Fruit fly (Drosophila melanogaster): ENCODE measurements around the gene Nep1.

Gene Nep1

dm6 chrX:6077043-6077547, 13.9 kb upstream of the Nep1 start (continued):
- no peak for TF ChIP-seq Ets97D (GFP tag; optimal IDR thresholded peaks at IDR 0.05)
- peak; percentile 42 for TF ChIP-seq CoRest (tag; optimal IDR thresholded peaks at IDR 0.05)
- no peak for TF ChIP-seq HLH4C (GFP tag; IDR thresholded peaks at IDR 0.05; ENCODE audit: partially characterized antibody)
- TF ChIP-seq Eip74EF (GFP tag; optimal IDR thresholded peaks at IDR 0.05), result peak in 1 of 2 experiments; percentile 11
- TF ChIP-seq pros (GFP tag; optimal IDR thresholded peaks at IDR 0.05), result peak; percentile 16
- peak; percentile 8 for TF ChIP-seq nerfin-1 (tag; optimal IDR thresholded peaks at IDR 0.05)
- TF ChIP-seq Tbp (GFP tag; optimal IDR thresholded peaks at IDR 0.05), result no peak
- TF ChIP-seq CG4617 (GFP tag; optimal IDR thresholded peaks at IDR 0.05; ENCODE audit: borderline replicate concordance), result no peak
- no peak for TF ChIP-seq so (GFP tag; IDR thresholded peaks at IDR 0.05)
- no peak for TF ChIP-seq shn (GFP tag; optimal IDR thresholded peaks at IDR 0.05)
- TF ChIP-seq gcm (GFP tag; optimal IDR thresholded peaks at IDR 0.05), result peak; percentile 12
- 0 out of 4 replicates have a peak, but pooled peaks have one; percentile 57 for TF ChIP-seq chinmo (GFP tag; IDR thresholded peaks at IDR 0.05; ENCODE audit: partially characterized antibody)
- no peak for TF ChIP-seq NFAT (GFP tag; IDR thresholded peaks at IDR 0.05)
- TF ChIP-seq CG18262 (tag; optimal IDR thresholded peaks at IDR 0.05), result peak; percentile 49
- no peak for TF ChIP-seq hkb (optimal IDR thresholded peaks at IDR 0.05)
- peak; percentile 26; the same call in 1 of the 2 replicates for TF ChIP-seq hkb (GFP tag; IDR thresholded peaks at IDR 0.05)
- peak; percentile 3 for TF ChIP-seq trem (tag; optimal IDR thresholded peaks at IDR 0.05)
- TF ChIP-seq CG8924 (tag; optimal IDR thresholded peaks at IDR 0.05), result peak; percentile 36
- peak; percentile 30 for TF ChIP-seq Med (GFP tag)
- TF ChIP-seq unpg (GFP tag; optimal IDR thresholded peaks at IDR 0.05), result peak; percentile 44
- TF ChIP-seq ftz-f1 (GFP tag; optimal IDR thresholded peaks at IDR 0.05), result peak; percentile 25
- TF ChIP-seq Ptx1 (GFP tag; IDR thresholded peaks at IDR 0.05), result peak; percentile 52
- peak in 1 of 2 experiments; percentile 56 for TF ChIP-seq Hr78 (GFP tag; optimal IDR thresholded peaks at IDR 0.05)
- peak; percentile 10 for TF ChIP-seq CG12659 (GFP tag; optimal IDR thresholded peaks at IDR 0.05)
- TF ChIP-seq CG30403 (GFP tag; optimal IDR thresholded peaks at IDR 0.05), result peak; percentile 40
- peak; percentile 45 for TF ChIP-seq CG10979 (tag; optimal IDR thresholded peaks at IDR 0.05)
- peak; percentile 45 for TF ChIP-seq CG8388 (GFP tag; optimal IDR thresholded peaks at IDR 0.05)
- TF ChIP-seq ap (GFP tag; IDR thresholded peaks at IDR 0.05), result peak; percentile 35; the same call in 1 of the 2 replicates
- TF ChIP-seq ase (GFP tag; IDR thresholded peaks at IDR 0.05), result no peak
- peak; percentile 37 for TF ChIP-seq ATbp (GFP tag; optimal IDR thresholded peaks at IDR 0.05)
- TF ChIP-seq row (GFP tag; IDR thresholded peaks at IDR 0.05), result peak; percentile 26
- TF ChIP-seq scrt (GFP tag; optimal IDR thresholded peaks at IDR 0.05), result no peak
- TF ChIP-seq Hey (tag; optimal IDR thresholded peaks at IDR 0.05), result no peak
- TF ChIP-seq gem (tag; optimal IDR thresholded peaks at IDR 0.05), result peak; percentile 71
- TF ChIP-seq Jarid2 (GFP tag; optimal IDR thresholded peaks at IDR 0.05), result peak; percentile 31
- TF ChIP-seq HLH3B (GFP tag; IDR thresholded peaks at IDR 0.05), result peak; percentile 15; the same call in 1 of the 2 replicates
- TF ChIP-seq dmrt99B (tag; optimal IDR thresholded peaks at IDR 0.05), result peak; percentile 56
- peak; percentile 26 for TF ChIP-seq Oli (tag; optimal IDR thresholded peaks at IDR 0.05)
- peak; percentile 20 for TF ChIP-seq salm (tag; optimal IDR thresholded peaks at IDR 0.05)
- TF ChIP-seq hbn (GFP tag; IDR thresholded peaks at IDR 0.05; ENCODE audit: partially characterized antibody), result no peak
- no peak for TF ChIP-seq sc (optimal IDR thresholded peaks at IDR 0.05)
- peak; percentile 19 for TF ChIP-seq sc (GFP tag; optimal IDR thresholded peaks at IDR 0.05)
- no peak for TF ChIP-seq CG8290 (GFP tag; optimal IDR thresholded peaks at IDR 0.05)
- TF ChIP-seq CG8290 (tag; optimal IDR thresholded peaks at IDR 0.05), result peak in 1 of 2 experiments; percentile 54
- TF ChIP-seq sens (GFP tag), result peak; percentile 23
- TF ChIP-seq CG14710 (tag; optimal IDR thresholded peaks at IDR 0.05), result peak; percentile 3
- TF ChIP-seq nmo (GFP tag; optimal IDR thresholded peaks at IDR 0.05), result peak; percentile 38
- peak; percentile 36 for TF ChIP-seq CG2712 (tag; optimal IDR thresholded peaks at IDR 0.05)
